Worm (Caenorhabditis elegans) whole organism, L4/young adult: Measurements from ENCODE around the gene K09E9.1.

Experiments used
- dao-5 ChIP-seq: sonication (generic microtip); optimal IDR thresholded peaks from 2 replicates; lab custom pipeline; 2016; ENCODE audit warnings: missing genotype, missing genetic modification characterization, moderate library complexity, missing compliant biosample characterization
- him-1 ChIP-seq: sonication (generic microtip); optimal IDR thresholded peaks from 2 replicates; lab custom pipeline; 2016; ENCODE audit warnings: missing genotype, missing genetic modification reagents, missing genetic modification characterization, missing compliant biosample characterization

DNA sequence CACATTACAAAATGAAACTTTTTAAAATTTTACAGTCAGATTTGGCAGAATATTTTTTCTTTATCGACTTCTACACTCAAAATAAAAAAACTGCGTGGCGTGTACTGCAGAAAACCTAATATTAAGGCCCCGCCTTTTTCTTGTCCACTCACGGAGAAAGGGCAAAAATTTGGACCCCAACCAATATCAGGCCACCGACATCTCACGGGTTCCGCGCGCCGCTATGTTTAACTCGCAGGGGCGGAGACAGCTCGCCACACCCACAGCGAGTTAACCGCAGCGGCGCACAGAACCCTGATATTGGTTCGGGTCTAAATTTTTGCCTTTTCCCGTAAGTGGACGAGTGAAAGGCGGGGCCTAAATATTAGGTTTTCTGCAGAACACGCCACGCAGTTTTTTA lies 43.4 kb downstream of the K09E9.1 start:
- TF ChIP-seq dao-5 (tag; lab: Kevin White, UChicago): no peak
- no peak for TF ChIP-seq him-1 (tag; lab: Kevin White, UChicago)
